Worm (Caenorhabditis elegans) whole organism, L1 larva: ENCODE measurements around the gene F22E12.3.

Experiments
- C16A3.4 ChIP-seq: fragments of 150-350 bp; optimal IDR thresholded peaks from 2 replicates; lab custom pipeline; 2014; ENCODE audit warnings: missing biosample characterization, missing genetic modification characterization
- C34B4.2 ChIP-seq: sonication (generic microtip); optimal IDR thresholded peaks from 2 replicates; lab custom pipeline; 2017; ENCODE audit warnings: mild to moderate bottlenecking, missing genetic modification characterization, missing compliant biosample characterization
- Y116A8C.19 ChIP-seq: sonication (generic microtip); optimal IDR thresholded peaks from 2 replicates; lab custom pipeline; 2016; ENCODE audit warnings: missing compliant biosample characterization, missing genetic modification characterization, borderline replicate concordance
- aha-1 ChIP-seq: fragments of 150-350 bp; optimal IDR thresholded peaks from 2 replicates; lab custom pipeline; 2014; ENCODE audit warnings: missing biosample characterization, missing genetic modification characterization
- alr-1 ChIP-seq: fragments of 200-800 bp; sonication (Bioruptor generic); optimal IDR thresholded peaks from 2 replicates; lab custom pipeline; 2018; ENCODE audit warnings: borderline replicate concordance, mild to moderate bottlenecking, missing genetic modification characterization, missing compliant biosample characterization
- aly-2 ChIP-seq: fragments of 150-350 bp; optimal IDR thresholded peaks from 2 replicates; lab custom pipeline; 2014; ENCODE audit warnings: missing biosample characterization, missing genetic modification characterization
- ama-1 ChIP-seq: fragments of 150-350 bp; optimal IDR thresholded peaks from 2 replicates; lab custom pipeline; 2014
- blmp-1 ChIP-seq: fragments of 150-350 bp; optimal IDR thresholded peaks from 2 replicates; lab custom pipeline; 2014; ENCODE audit warnings: missing biosample characterization, missing genetic modification characterization
- ceh-90 ChIP-seq: sonication (generic microtip); optimal IDR thresholded peaks from 2 replicates; lab custom pipeline; 2016; ENCODE audit warnings: missing genetic modification characterization, missing compliant biosample characterization
- ces-1 ChIP-seq: fragments of 150-350 bp; optimal IDR thresholded peaks from 2 replicates; lab custom pipeline; 2014; ENCODE audit warnings: missing biosample characterization, missing genetic modification reagents, missing genetic modification characterization
- dsc-1 ChIP-seq: sonication (generic microtip); optimal IDR thresholded peaks from 2 replicates; lab custom pipeline; 2016; ENCODE audit warnings: mild to moderate bottlenecking, missing genetic modification characterization, missing compliant biosample characterization
- efl-1 ChIP-seq, 4 experiments: fragments of 150-350 bp; optimal IDR thresholded peaks in 3 of 4; peaks in 1 of 4; 1 replicate in 1 of 4; 2 replicates in 3 of 4; lab custom pipeline; 2014; ENCODE audit warnings: missing biosample characterization in 2 of 4, missing genetic modification characterization in 2 of 4, missing genetic modification reagents in 2 of 4
- efl-3 ChIP-seq: fragments of 200-800 bp; sonication (Bioruptor generic); optimal IDR thresholded peaks from 2 replicates; lab custom pipeline; 2018; ENCODE audit warnings: mild to moderate bottlenecking, missing genetic modification characterization, missing compliant biosample characterization
- elt-2 ChIP-seq: sonication (generic microtip); optimal IDR thresholded peaks from 2 replicates; lab custom pipeline; 2016; ENCODE audit warnings: missing genetic modification characterization, mild to moderate bottlenecking, inconsistent platforms, missing compliant biosample characterization, missing genetic modification reagents
- elt-3 ChIP-seq, 6 experiments: fragments of 150-350 bp in 1 of 6; sonication (generic microtip); optimal IDR thresholded peaks; 2 replicates each; lab custom pipeline; 2017 to 2018; ENCODE audit warnings: missing biosample characterization in 6 of 6, missing genetic modification characterization in 6 of 6, inconsistent platforms in 1 of 6
- fkh-8 ChIP-seq: sonication (generic microtip); optimal IDR thresholded peaks from 2 replicates; lab custom pipeline; 2016; ENCODE audit warnings: mild to moderate bottlenecking, missing genetic modification characterization, missing compliant biosample characterization
- fos-1 ChIP-seq: fragments of 150-350 bp; optimal IDR thresholded peaks from 2 replicates; lab custom pipeline; 2014; ENCODE audit warnings: missing biosample characterization, missing genetic modification characterization
- hlh-4 ChIP-seq: sonication (generic microtip); optimal IDR thresholded peaks from 2 replicates; lab custom pipeline; 2016; ENCODE audit warnings: mild to moderate bottlenecking, missing genetic modification characterization, missing compliant biosample characterization
- isw-1 ChIP-seq: fragments of 200-800 bp; sonication (Bioruptor generic); IDR thresholded peaks from 2 replicates; pipeline ENCODE4 v1.3.6; 2022; ENCODE audit warnings: missing genetic modification characterization, missing compliant biosample characterization
- jun-1 ChIP-seq: fragments of 150-350 bp; optimal IDR thresholded peaks from 2 replicates; lab custom pipeline; 2014; ENCODE audit warnings: missing biosample characterization, missing genetic modification reagents, missing genetic modification characterization
- lin-13 ChIP-seq: fragments of 150-350 bp; optimal IDR thresholded peaks from 2 replicates; lab custom pipeline; 2014; ENCODE audit warnings: missing biosample characterization, missing genetic modification reagents, missing genetic modification characterization
- lin-14 ChIP-seq: fragments of 200-800 bp; sonication (Bioruptor generic); optimal IDR thresholded peaks from 2 replicates; lab custom pipeline; 2018; ENCODE audit warnings: mild to moderate bottlenecking, missing genetic modification characterization, moderate library complexity, missing compliant biosample characterization
- lin-39 ChIP-seq: fragments of 150-350 bp; optimal IDR thresholded peaks from 2 replicates; lab custom pipeline; 2014; ENCODE audit warnings: missing biosample characterization, missing genetic modification reagents, missing genetic modification characterization
- mab-9 ChIP-seq: fragments of 200-800 bp; sonication (Bioruptor generic); IDR thresholded peaks from 2 replicates; pipeline ENCODE4 v1.3.6; 2022; ENCODE audit warnings: missing genetic modification reagents, missing genetic modification characterization, missing compliant biosample characterization
- mep-1 ChIP-seq: fragments of 150-350 bp; optimal IDR thresholded peaks from 2 replicates; lab custom pipeline; 2014; ENCODE audit warnings: missing biosample characterization, missing genetic modification characterization
- nhr-11 ChIP-seq: fragments of 150-350 bp; optimal IDR thresholded peaks from 2 replicates; lab custom pipeline; 2014; ENCODE audit warnings: missing biosample characterization, missing genetic modification characterization
- nhr-12 ChIP-seq: sonication (generic microtip); optimal IDR thresholded peaks from 2 replicates; lab custom pipeline; 2017; ENCODE audit warnings: missing biosample characterization, missing genetic modification characterization
- nhr-19 ChIP-seq: fragments of 200-800 bp; sonication (Bioruptor generic); conservative IDR thresholded peaks from 2 replicates; pipeline ENCODE4 v1.3.6; 2022; ENCODE audit warnings: missing genetic modification characterization, missing compliant biosample characterization
- nhr-20 ChIP-seq: sonication (generic microtip); optimal IDR thresholded peaks from 2 replicates; lab custom pipeline; 2016; ENCODE audit warnings: mild to moderate bottlenecking, missing genetic modification characterization, missing compliant biosample characterization
- nhr-28 ChIP-seq: fragments of 150-350 bp; optimal IDR thresholded peaks from 2 replicates; lab custom pipeline; 2014; ENCODE audit warnings: missing biosample characterization, missing genetic modification characterization
- nhr-47 ChIP-seq: sonication (generic microtip); optimal IDR thresholded peaks from 2 replicates; lab custom pipeline; 2016; ENCODE audit warnings: mild to moderate bottlenecking, missing genetic modification characterization, moderate library complexity, missing compliant biosample characterization
- nhr-71 ChIP-seq: sonication (generic microtip); optimal IDR thresholded peaks from 2 replicates; lab custom pipeline; 2016; ENCODE audit warnings: mild to moderate bottlenecking, missing genetic modification characterization, moderate library complexity, missing compliant biosample characterization
- nhr-76 ChIP-seq: sonication (generic microtip); optimal IDR thresholded peaks from 2 replicates; lab custom pipeline; 2017; ENCODE audit warnings: missing biosample characterization, missing genetic modification characterization
- nhr-85 ChIP-seq: sonication (generic microtip); peaks from one replicate; lab custom pipeline; 2016; ENCODE audit warnings: missing genetic modification characterization, inconsistent platforms, missing compliant biosample characterization
- nhr-90 ChIP-seq: sonication (generic microtip); optimal IDR thresholded peaks from 2 replicates; lab custom pipeline; 2016; ENCODE audit warnings: mild to moderate bottlenecking, missing genetic modification characterization, missing compliant biosample characterization; ENCODE audit not compliant: poor library complexity
- pax-3 ChIP-seq: fragments of 200-800 bp; sonication (Bioruptor generic); optimal IDR thresholded peaks from 2 replicates; lab custom pipeline; 2018; ENCODE audit warnings: mild to moderate bottlenecking, missing genetic modification characterization, moderate library complexity, missing compliant biosample characterization
- rnt-1 ChIP-seq: sonication (generic microtip); optimal IDR thresholded peaks from 2 replicates; lab custom pipeline; 2016; ENCODE audit warnings: mild to moderate bottlenecking, missing genetic modification characterization, moderate library complexity, missing compliant biosample characterization
- skn-1 ChIP-seq: fragments of 150-350 bp; optimal IDR thresholded peaks from 2 replicates; lab custom pipeline; 2014; ENCODE audit warnings: missing biosample characterization, missing genetic modification characterization
- snpc-4 ChIP-seq: fragments of 150-350 bp; optimal IDR thresholded peaks from 2 replicates; lab custom pipeline; 2014; ENCODE audit warnings: missing biosample characterization, missing genetic modification characterization
- snu-23 ChIP-seq: sonication (generic microtip); optimal IDR thresholded peaks from 2 replicates; lab custom pipeline; 2016; ENCODE audit warnings: missing genetic modification characterization, missing compliant biosample characterization
- sptf-1 ChIP-seq: fragments of 150-350 bp; optimal IDR thresholded peaks from 2 replicates; lab custom pipeline; 2014; ENCODE audit warnings: missing biosample characterization, missing genetic modification characterization
- sup-37 ChIP-seq: fragments of 200-800 bp; sonication (Bioruptor generic); optimal IDR thresholded peaks from 2 replicates; lab custom pipeline; 2018; ENCODE audit warnings: mild to moderate bottlenecking, missing genetic modification characterization, missing compliant biosample characterization
- tbx-2 ChIP-seq: sonication (generic microtip); optimal IDR thresholded peaks from 2 replicates; lab custom pipeline; 2016; ENCODE audit warnings: missing genetic modification characterization, missing compliant biosample characterization
- unc-130 ChIP-seq: fragments of 150-350 bp; optimal IDR thresholded peaks from 2 replicates; lab custom pipeline; 2017; ENCODE audit warnings: missing biosample characterization, missing genetic modification characterization, inconsistent platforms
- unc-62 ChIP-seq: fragments of 150-350 bp; optimal IDR thresholded peaks from 2 replicates; lab custom pipeline; 2014; ENCODE audit warnings: missing biosample characterization, missing genetic modification reagents, missing genetic modification characterization
- zag-1 ChIP-seq: fragments of 150-350 bp; optimal IDR thresholded peaks from 2 replicates; lab custom pipeline; 2014; ENCODE audit warnings: missing biosample characterization, missing genetic modification characterization
- ztf-4 ChIP-seq: fragments of 150-350 bp; optimal IDR thresholded peaks from 2 replicates; lab custom pipeline; 2014; ENCODE audit warnings: missing biosample characterization, missing genetic modification characterization

The F22E12.3 gene

DNA sequence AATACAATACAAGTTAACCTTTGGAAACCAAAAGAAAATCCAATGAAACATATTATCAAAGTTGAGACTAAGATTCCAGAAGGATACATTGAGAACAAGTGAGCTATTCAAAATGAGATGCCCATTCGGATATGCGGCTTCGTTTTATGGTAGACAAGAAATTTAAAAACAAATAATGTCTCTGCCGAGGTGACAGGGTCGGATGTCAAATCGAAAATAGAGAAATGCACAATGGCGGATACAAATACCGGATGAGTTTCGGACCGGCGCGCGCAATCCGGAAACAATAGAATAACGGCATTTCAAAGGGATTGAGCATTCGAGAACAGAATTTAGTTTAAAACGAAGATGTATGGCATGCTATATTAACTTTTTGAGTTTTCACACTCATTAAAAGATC lies at the start of gene F22E12.3:
Gene F22E12.3, minus strand, starts transcription at position 101 of the 400 bp plus-strand sequence.
- TF ChIP-seq dsc-1 (no peak), snu-23 (no peak), nhr-12 (tag; lab: Kevin White, UChicago) (no peak), nhr-47 (tag; lab: Kevin White, UChicago) (no peak), nhr-85 (tag; lab: Kevin White, UChicago) (no peak), pax-3 (tag; lab: Kevin White, UChicago) (no peak), efl-1 (optimal IDR thresholded peaks at IDR 0.05; lab: Kevin White, UChicago) (no peak), efl-1 (GFP tag; optimal IDR thresholded peaks at IDR 0.05 in 1 of 2; lab: Kevin White, UChicago) (no peak), mab-9 (GFP tag; lab: Robert Waterston, UW) (no peak), nhr-19 (GFP tag; lab: Robert Waterston, UW) (no peak), nhr-28 (tag; lab: Kevin White, UChicago) (no peak), Y116A8C.19 (tag; lab: Kevin White, UChicago) (no peak), elt-3 (tag; optimal IDR thresholded peaks at IDR 0.05; lab: Kevin White, UChicago) (no peak), mep-1 (no peak), aly-2 (tag; lab: Kevin White, UChicago) (no peak), C34B4.2 (tag; lab: Kevin White, UChicago) (no peak), snpc-4 (tag; lab: Kevin White, UChicago) (no peak)

DNA sequence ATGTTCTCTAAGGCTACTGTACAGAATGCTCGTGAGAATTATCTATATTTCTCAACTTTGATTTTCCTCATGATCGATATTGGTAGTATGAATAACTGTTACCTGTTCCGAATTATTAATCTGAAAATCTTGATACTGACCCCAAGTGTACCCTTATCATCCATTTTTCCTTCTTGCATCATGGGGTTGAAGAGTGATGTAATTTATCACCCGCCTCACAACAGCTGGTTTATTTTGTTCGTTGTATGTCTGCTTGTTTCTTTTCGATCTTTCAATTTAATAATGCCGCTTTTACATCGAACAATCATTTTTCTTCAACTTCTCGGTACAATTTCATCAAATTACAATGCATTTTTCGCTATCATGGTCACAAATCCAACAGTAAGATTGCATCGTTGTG lies 45.7 kb upstream of the F22E12.3 start, which contains the start of gene C35A5.6:
Gene C35A5.6, plus strand, starts transcription at position 283 of the 400 bp plus-strand sequence.
- TF ChIP-seq nhr-71 (tag; lab: Kevin White, UChicago) = peak; percentile 20
- no peak for TF ChIP-seq zag-1 (tag; lab: Kevin White, UChicago)
- no peak for TF ChIP-seq mab-9 (GFP tag; lab: Robert Waterston, UW)
- peak; percentile 30 for TF ChIP-seq blmp-1
- peak; percentile 4 for TF ChIP-seq skn-1 (tag; lab: Kevin White, UChicago)
- TF ChIP-seq snu-23 = no peak
- no peak for TF ChIP-seq lin-39 (tag; lab: Kevin White, UChicago)
- TF ChIP-seq sup-37 (GFP tag; lab: Kevin White, UChicago) = no peak
- no peak for TF ChIP-seq alr-1 (tag; lab: Kevin White, UChicago)
- no peak for TF ChIP-seq unc-130 (tag; lab: Kevin White, UChicago)
- no peak for TF ChIP-seq fkh-8 (tag; lab: Kevin White, UChicago)
- peak; percentile 30 for TF ChIP-seq lin-14 (GFP tag; lab: Kevin White, UChicago)
- no peak for TF ChIP-seq C16A3.4
- TF ChIP-seq unc-62 (GFP tag; lab: Kevin White, UChicago) = no peak
- no peak for TF ChIP-seq efl-3
- TF ChIP-seq elt-2 = no peak
- no peak for TF ChIP-seq nhr-11 (tag; lab: Kevin White, UChicago)
- TF ChIP-seq nhr-90 (tag; lab: Kevin White, UChicago) = no peak
- no peak for TF ChIP-seq fos-1 (tag; lab: Kevin White, UChicago)
- TF ChIP-seq nhr-28 (tag; lab: Kevin White, UChicago) = no peak
- no peak for TF ChIP-seq ztf-4
- no peak for TF ChIP-seq aly-2 (tag; lab: Kevin White, UChicago)
- TF ChIP-seq lin-13 = no peak
- TF ChIP-seq isw-1 (GFP tag; lab: Robert Waterston, UW) = no peak
- no peak for TF ChIP-seq nhr-76 (tag; lab: Kevin White, UChicago)
- TF ChIP-seq snpc-4 (tag; lab: Kevin White, UChicago) = no peak
- TF ChIP-seq mep-1 = no peak
- no peak for TF ChIP-seq efl-1 (optimal IDR thresholded peaks at IDR 0.05; lab: Kevin White, UChicago)
- no peak for TF ChIP-seq efl-1 (GFP tag; optimal IDR thresholded peaks at IDR 0.05 in 1 of 2; lab: Kevin White, UChicago)
- TF ChIP-seq tbx-2 = no peak
- TF ChIP-seq jun-1 = no peak
- peak; percentile 22 for TF ChIP-seq rnt-1 (tag; lab: Kevin White, UChicago)
- no peak for TF ChIP-seq hlh-4 (tag; lab: Kevin White, UChicago)
- no peak for TF ChIP-seq nhr-85 (tag; lab: Kevin White, UChicago)
- TF ChIP-seq nhr-47 (tag; lab: Kevin White, UChicago) = no peak
- TF ChIP-seq ceh-90 (tag; lab: Kevin White, UChicago) = no peak
- TF ChIP-seq sptf-1 (tag; lab: Kevin White, UChicago) = no peak
- no peak for TF ChIP-seq aha-1 (tag; lab: Kevin White, UChicago)
- peak; percentile 5 for TF ChIP-seq nhr-20
- no peak for TF ChIP-seq ces-1
- no peak for TF ChIP-seq ama-1
- TF ChIP-seq, all 84 proteins: peak for 6
